Fruit fly (Drosophila melanogaster) whole organism, embryonic: ENCODE results near the gene CG14196.

Experiments used
- Aef1 ChIP-seq: fragments of 200-800 bp; sonication (Bioruptor generic); IDR thresholded peaks from 3 replicates; pipeline ENCODE4 v1.3.6; 2022; ENCODE audit warnings: missing biosample characterization, missing genetic modification characterization
- CG10267 ChIP-seq: fragments of 200-800 bp; sonication (Bioruptor generic); optimal IDR thresholded peaks from 2 replicates; lab custom pipeline; 2018; ENCODE audit warnings: missing biosample characterization, mild to moderate bottlenecking, missing genetic modification characterization, moderate library complexity
- CG10654 ChIP-seq: fragments of 200-800 bp; sonication (Bioruptor generic); optimal IDR thresholded peaks from 2 replicates; lab custom pipeline; 2016; ENCODE audit warnings: missing biosample characterization, missing genetic modification characterization
- CG1233 ChIP-seq: fragments of 200-800 bp; sonication (Bioruptor generic); optimal IDR thresholded peaks from 4 replicates; lab custom pipeline; 2018; ENCODE audit warnings: missing biosample characterization, mild to moderate bottlenecking, missing genetic modification characterization
- CG14441 ChIP-seq: fragments of 200-800 bp; sonication (Bioruptor generic); IDR thresholded peaks from 2 replicates; pipeline ENCODE4 v1.3.6; 2022; ENCODE audit warnings: missing biosample characterization, missing genetic modification characterization
- CG14667 ChIP-seq: fragments of 200-800 bp; sonication (Bioruptor generic); IDR thresholded peaks from 2 replicates; pipeline ENCODE4 v1.3.6; 2022; ENCODE audit warnings: missing biosample characterization, missing genetic modification characterization
- CG17359 ChIP-seq: fragments of 200-800 bp; sonication (Bioruptor generic); optimal IDR thresholded peaks from 3 replicates; lab custom pipeline; 2018; ENCODE audit warnings: missing biosample characterization, mild to moderate bottlenecking, missing genetic modification characterization, moderate library complexity
- CG17568 ChIP-seq: fragments of 200-800 bp; sonication (Bioruptor generic); optimal IDR thresholded peaks from 2 replicates; lab custom pipeline; 2018; ENCODE audit warnings: missing biosample characterization, mild to moderate bottlenecking, missing genetic modification characterization, moderate library complexity
- CG17612 ChIP-seq: fragments of 200-800 bp; sonication (Bioruptor generic); IDR thresholded peaks from 2 replicates; pipeline ENCODE4 v1.3.6; 2022; ENCODE audit warnings: missing biosample characterization, missing genetic modification characterization
- CG18764 ChIP-seq: fragments of 200-800 bp; sonication (Bioruptor generic); optimal IDR thresholded peaks from 3 replicates; lab custom pipeline; 2016; ENCODE audit warnings: missing biosample characterization, missing genetic modification characterization
- CG31224 ChIP-seq: fragments of 200-800 bp; sonication (Bioruptor generic); IDR thresholded peaks from 2 replicates; pipeline ENCODE4 v1.3.6; 2022; ENCODE audit warnings: missing biosample characterization, missing genetic modification characterization
- CG32532 ChIP-seq: fragments of 200-800 bp; sonication (Bioruptor generic); IDR thresholded peaks from 2 replicates; pipeline ENCODE4 v1.3.6; 2022; ENCODE audit warnings: missing biosample characterization, missing genetic modification characterization
- CG3838 ChIP-seq: fragments of 200-800 bp; sonication (Bioruptor generic); optimal IDR thresholded peaks from 3 replicates; lab custom pipeline; 2016; ENCODE audit warnings: missing biosample characterization, missing genetic modification characterization
- CG5953 ChIP-seq: fragments of 200-800 bp; sonication (Bioruptor generic); IDR thresholded peaks from 2 replicates; pipeline ENCODE4 v1.3.6; 2022; ENCODE audit warnings: missing biosample characterization, missing genetic modification characterization
- CG6254 ChIP-seq: fragments of 200-800 bp; sonication (Bioruptor generic); optimal IDR thresholded peaks from 3 replicates; lab custom pipeline; 2017; ENCODE audit warnings: mild to moderate bottlenecking, missing biosample characterization, missing genetic modification reagents, missing genetic modification characterization
- CG6689 ChIP-seq: fragments of 200-800 bp; sonication (Bioruptor generic); IDR thresholded peaks from 2 replicates; pipeline ENCODE4 v1.3.6; 2022; ENCODE audit warnings: missing biosample characterization, missing genetic modification characterization
- CG7786 ChIP-seq: fragments of 200-800 bp; sonication (Bioruptor generic); optimal IDR thresholded peaks from 2 replicates; lab custom pipeline; 2016; ENCODE audit warnings: missing biosample characterization, missing genetic modification characterization
- CG8290 ChIP-seq, 3 experiments: fragments of 200-800 bp; sonication (Bioruptor generic); optimal IDR thresholded peaks; 2 replicates each; lab custom pipeline; 2016 to 2019; ENCODE audit warnings: missing biosample characterization in 3 of 3, missing genetic modification characterization in 3 of 3, mild to moderate bottlenecking in 2 of 3, moderate library complexity in 1 of 3
- CG9437 ChIP-seq: fragments of 200-800 bp; sonication (Bioruptor generic); optimal IDR thresholded peaks from 2 replicates; lab custom pipeline; 2018; ENCODE audit warnings: missing biosample characterization, mild to moderate bottlenecking, missing genetic modification characterization
- CkIIα-i1 ChIP-seq: fragments of 200-800 bp; sonication (Bioruptor generic); IDR thresholded peaks from 2 replicates; pipeline ENCODE4 v1.3.6; 2022; ENCODE audit warnings: missing biosample characterization, missing genetic modification characterization
- Doc2 ChIP-seq: fragments of 200-800 bp; sonication (Bioruptor generic); IDR thresholded peaks from 2 replicates; pipeline ENCODE4 v1.3.6; 2022; ENCODE audit warnings: missing biosample characterization, missing genetic modification characterization
- H15 ChIP-seq: fragments of 200-800 bp; sonication (Bioruptor generic); IDR thresholded peaks from 3 replicates; pipeline ENCODE4 v1.3.6; 2022; ENCODE audit warnings: missing biosample characterization, missing genetic modification characterization
- HLHmδ ChIP-seq: fragments of 200-800 bp; sonication (Bioruptor generic); optimal IDR thresholded peaks from 2 replicates; lab custom pipeline; 2018; ENCODE audit warnings: missing biosample characterization, mild to moderate bottlenecking, missing genetic modification characterization, moderate library complexity
- Hr78 ChIP-seq, 2 experiments: fragments of 200-800 bp in 1 of 2; fragments of >200 bp in 1 of 2; sonication (Bioruptor generic) in 1 of 2; optimal IDR thresholded peaks; 2 replicates each; lab custom pipeline; 2017 to 2019; ENCODE audit warnings: missing biosample characterization in 2 of 2, missing genetic modification characterization in 2 of 2, mild to moderate bottlenecking in 1 of 2, moderate library complexity in 1 of 2
- Hsf ChIP-seq: fragments of 200-800 bp; sonication (Bioruptor generic); optimal IDR thresholded peaks from 3 replicates; lab custom pipeline; 2016; ENCODE audit warnings: missing biosample characterization, missing genetic modification characterization
- Mrtf ChIP-seq: fragments of 200-800 bp; sonication (Bioruptor generic); IDR thresholded peaks from 3 replicates; pipeline ENCODE4 v1.3.6; 2022; ENCODE audit warnings: missing biosample characterization, missing genetic modification characterization
- NC2α ChIP-seq: fragments of 200-800 bp; sonication (Bioruptor generic); optimal IDR thresholded peaks from 2 replicates; lab custom pipeline; 2016; ENCODE audit warnings: missing biosample characterization, missing genetic modification characterization
- NFAT ChIP-seq: fragments of 200-800 bp; sonication (Bioruptor generic); IDR thresholded peaks from 2 replicates; pipeline ENCODE4 v1.3.6; 2022; ENCODE audit warnings: missing biosample characterization, missing genetic modification characterization
- Nf-YB ChIP-seq: fragments of 200-800 bp; sonication (Bioruptor generic); optimal IDR thresholded peaks from 3 replicates; lab custom pipeline; 2019; ENCODE audit warnings: missing biosample characterization, mild to moderate bottlenecking, missing genetic modification characterization, moderate library complexity
- Nf-YC ChIP-seq: fragments of 200-800 bp; optimal IDR thresholded peaks from 3 replicates; lab custom pipeline; 2019; ENCODE audit warnings: missing biosample characterization, mild to moderate bottlenecking, missing genetic modification characterization, moderate library complexity
- Sin3A ChIP-seq: fragments of >200 bp; optimal IDR thresholded peaks from 2 replicates; lab custom pipeline; 2018
- bbx ChIP-seq: fragments of 200-800 bp; sonication (Bioruptor generic); IDR thresholded peaks from 2 replicates; pipeline ENCODE4 v1.3.6; 2022; ENCODE audit warnings: missing biosample characterization, missing genetic modification characterization; ENCODE audit not compliant: partially characterized antibody
- btn ChIP-seq: fragments of 200-800 bp; sonication (Bioruptor generic); optimal IDR thresholded peaks from 2 replicates; lab custom pipeline; 2016; ENCODE audit warnings: missing biosample characterization, missing genetic modification characterization
- crc ChIP-seq: fragments of 200-800 bp; sonication (Bioruptor generic); optimal IDR thresholded peaks from 2 replicates; lab custom pipeline; 2016; ENCODE audit warnings: missing biosample characterization, missing genetic modification characterization
- danr ChIP-seq: fragments of 200-800 bp; sonication (Bioruptor generic); IDR thresholded peaks from 2 replicates; pipeline ENCODE4 v1.3.6; 2022; ENCODE audit warnings: missing biosample characterization, missing genetic modification characterization
- dm ChIP-seq: fragments of 200-800 bp; sonication (Bioruptor generic); optimal IDR thresholded peaks from 3 replicates; lab custom pipeline; 2016; ENCODE audit warnings: missing biosample characterization, missing genetic modification characterization
- dmrt11E ChIP-seq: fragments of 200-800 bp; sonication (Bioruptor generic); optimal IDR thresholded peaks from 3 replicates; lab custom pipeline; 2018; ENCODE audit warnings: missing biosample characterization, mild to moderate bottlenecking, missing genetic modification characterization, moderate library complexity
- fd96Cb ChIP-seq: fragments of 200-800 bp; sonication (Bioruptor generic); optimal IDR thresholded peaks from 2 replicates; lab custom pipeline; 2018; ENCODE audit warnings: missing biosample characterization, mild to moderate bottlenecking, missing genetic modification characterization, moderate library complexity
- fru ChIP-seq: fragments of >200 bp; optimal IDR thresholded peaks from 2 replicates; lab custom pipeline; 2017
- gcm ChIP-seq: fragments of 200-800 bp; sonication (Bioruptor generic); optimal IDR thresholded peaks from 2 replicates; lab custom pipeline; 2019; ENCODE audit warnings: missing biosample characterization, mild to moderate bottlenecking, missing genetic modification characterization, moderate library complexity
- gcm2 ChIP-seq: fragments of 200-800 bp; sonication (Bioruptor generic); optimal IDR thresholded peaks from 2 replicates; lab custom pipeline; 2016; ENCODE audit warnings: missing biosample characterization, missing genetic modification characterization
- h ChIP-seq: fragments of >200 bp; optimal IDR thresholded peaks from 2 replicates; lab custom pipeline; 2017
- her ChIP-seq: fragments of 200-800 bp; sonication (Bioruptor generic); optimal IDR thresholded peaks from 2 replicates; lab custom pipeline; 2016; ENCODE audit warnings: missing biosample characterization, missing genetic modification characterization
- kni ChIP-seq: fragments of 200-800 bp; sonication (Bioruptor generic); optimal IDR thresholded peaks from 3 replicates; lab custom pipeline; 2017; ENCODE audit warnings: mild to moderate bottlenecking, missing biosample characterization, missing genetic modification reagents, missing genetic modification characterization
- pita ChIP-seq: fragments of 200-800 bp; sonication (Bioruptor generic); optimal IDR thresholded peaks from 2 replicates; lab custom pipeline; 2017; ENCODE audit warnings: missing biosample characterization, mild to moderate bottlenecking, missing genetic modification characterization
- pnt ChIP-seq: fragments of 200-800 bp; sonication (Bioruptor generic); optimal IDR thresholded peaks from 3 replicates; lab custom pipeline; 2016; ENCODE audit warnings: missing biosample characterization, missing genetic modification characterization
- pros ChIP-seq: fragments of 200-800 bp; sonication (Bioruptor generic); optimal IDR thresholded peaks from 3 replicates; lab custom pipeline; 2019; ENCODE audit warnings: missing biosample characterization, mild to moderate bottlenecking, missing genetic modification characterization, moderate library complexity
- sim ChIP-seq: fragments of 200-800 bp; sonication (Bioruptor generic); IDR thresholded peaks from 2 replicates; pipeline ENCODE4 v1.3.6; 2022; ENCODE audit warnings: missing biosample characterization, missing genetic modification characterization
- sug ChIP-seq: fragments of 200-800 bp; optimal IDR thresholded peaks from 2 replicates; lab custom pipeline; 2019; ENCODE audit warnings: missing biosample characterization, mild to moderate bottlenecking, missing genetic modification characterization, moderate library complexity
- tx ChIP-seq: fragments of 200-800 bp; sonication (Bioruptor generic); optimal IDR thresholded peaks from 2 replicates; lab custom pipeline; 2016; ENCODE audit warnings: missing biosample characterization, missing genetic modification characterization
- vfl ChIP-seq: fragments of 200-800 bp; sonication (Bioruptor generic); optimal IDR thresholded peaks from 2 replicates; lab custom pipeline; 2016; ENCODE audit warnings: missing biosample characterization, missing genetic modification characterization
- zf30C ChIP-seq: fragments of 200-800 bp; sonication (Bioruptor generic); optimal IDR thresholded peaks from 3 replicates; lab custom pipeline; 2018; ENCODE audit warnings: missing biosample characterization, mild to moderate bottlenecking, missing genetic modification characterization
- zfh2 ChIP-seq: fragments of 200-800 bp; sonication (Bioruptor generic); optimal IDR thresholded peaks from 2 replicates; lab custom pipeline; 2016; ENCODE audit warnings: missing biosample characterization, missing genetic modification characterization

The CG14196 gene

DNA sequence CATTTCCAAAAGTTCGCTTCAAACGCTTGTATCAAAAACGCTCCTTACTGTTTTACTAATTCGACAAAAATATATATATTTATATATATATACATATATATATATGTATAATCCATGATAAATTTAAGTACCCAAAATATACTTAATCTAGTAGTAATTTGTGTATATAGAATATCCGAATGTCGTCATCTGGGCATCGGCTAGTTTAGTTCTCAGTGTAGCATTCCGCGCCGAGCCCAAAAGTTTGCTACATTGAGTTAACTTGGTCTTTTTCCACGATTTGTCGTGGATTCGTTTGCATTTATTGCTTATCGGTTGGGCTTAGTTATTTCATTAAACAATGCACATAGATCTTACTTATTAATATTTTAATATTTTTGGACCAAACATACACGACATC is 39.6 kb upstream of the CG14196 start (continued):
- TF ChIP-seq gcm2 (GFP tag; lab: Kevin White, UChicago), result no peak
- no peak for TF ChIP-seq Doc2
- TF ChIP-seq CG18764 (GFP tag; lab: Kevin White, UChicago), result no peak
- no peak for TF ChIP-seq gcm (GFP tag; lab: Kevin White, UChicago)
- TF ChIP-seq zf30C (GFP tag; lab: Kevin White, UChicago), result peak; percentile 66
- TF ChIP-seq CG9437, result no peak
- TF ChIP-seq pros, result no peak
- no peak for TF ChIP-seq CG8290 (GFP tag; optimal IDR thresholded peaks at IDR 0.05; lab: Kevin White, UChicago)
- TF ChIP-seq CG8290 (tag; optimal IDR thresholded peaks at IDR 0.05; lab: Kevin White, UChicago), result peak in 1 of 2 experiments; percentile 59
- TF ChIP-seq CG10654, result peak; percentile 6
- TF ChIP-seq CkIIα-i1 (GFP tag; lab: Robert Waterston, UW), result no peak
- TF ChIP-seq CG5953 (GFP tag; lab: Robert Waterston, UW), result no peak
- TF ChIP-seq Mrtf (GFP tag; lab: Robert Waterston, UW), result no peak
- no peak for TF ChIP-seq h (lab: Kevin White, UChicago)
- no peak for TF ChIP-seq her
- no peak for TF ChIP-seq sim
- TF ChIP-seq kni (GFP tag; lab: Kevin White, UChicago), result no peak
- peak; percentile 51 for TF ChIP-seq CG17359 (tag; lab: Kevin White, UChicago)
- no peak for TF ChIP-seq H15 (GFP tag; lab: Robert Waterston, UW)
- no peak for TF ChIP-seq btn (GFP tag; lab: Kevin White, UChicago)
- TF ChIP-seq sug (tag; lab: Kevin White, UChicago), result no peak
- no peak for TF ChIP-seq Nf-YC (tag; lab: Kevin White, UChicago)
- no peak for TF ChIP-seq CG10267
- no peak for TF ChIP-seq CG7786 (GFP tag; lab: Kevin White, UChicago)
- TF ChIP-seq CG14667 (GFP tag; lab: Robert Waterston, UW), result no peak
- TF ChIP-seq Sin3A (lab: Kevin White, UChicago), result no peak
- no peak for TF ChIP-seq CG31224
- no peak for TF ChIP-seq NC2α (GFP tag; lab: Kevin White, UChicago)
- TF ChIP-seq crc (GFP tag; lab: Kevin White, UChicago), result no peak
- peak; percentile 9 for TF ChIP-seq CG6254 (GFP tag; lab: Kevin White, UChicago)
- TF ChIP-seq tx (GFP tag; lab: Kevin White, UChicago), result no peak
- TF ChIP-seq bbx (GFP tag; lab: Robert Waterston, UW), result no peak
- TF ChIP-seq pnt, result no peak
- TF ChIP-seq CG6689 (GFP tag; lab: Robert Waterston, UW), result no peak
- TF ChIP-seq HLHmδ, result no peak
- TF ChIP-seq Hr78 (GFP tag; optimal IDR thresholded peaks at IDR 0.05; lab: Kevin White, UChicago), result no peak
- TF ChIP-seq dmrt11E, result no peak
- peak; percentile 63; the same call in 1 of the 2 replicates for TF ChIP-seq CG14441 (GFP tag; lab: Robert Waterston, UW)
- TF ChIP-seq CG17612 (GFP tag; lab: Robert Waterston, UW), result no peak
- TF ChIP-seq CG1233 (GFP tag; lab: Kevin White, UChicago), result no peak
- TF ChIP-seq danr (GFP tag; lab: Robert Waterston, UW), result no peak
- no peak for TF ChIP-seq pita (GFP tag; lab: Kevin White, UChicago)
- no peak for TF ChIP-seq CG17568 (GFP tag; lab: Kevin White, UChicago)
- no peak for TF ChIP-seq dm (GFP tag; lab: Kevin White, UChicago)
- TF ChIP-seq zfh2 (GFP tag; lab: Kevin White, UChicago), result no peak
- TF ChIP-seq fd96Cb, result peak; percentile 8
- no peak for TF ChIP-seq fru (lab: Kevin White, UChicago)
- peak; percentile 24; the same call in 1 of the 2 replicates for TF ChIP-seq NFAT
- no peak for TF ChIP-seq vfl (GFP tag; lab: Kevin White, UChicago)
- TF ChIP-seq CG3838, result no peak
- peak; percentile 63; the same call in 1 of the 2 replicates for TF ChIP-seq CG32532 (GFP tag; lab: Robert Waterston, UW)
- peak; percentile 17; the same call in 1 of the 3 replicates for TF ChIP-seq Aef1 (GFP tag; lab: Robert Waterston, UW)
- no peak for TF ChIP-seq Nf-YB (GFP tag; lab: Kevin White, UChicago)
- TF ChIP-seq Hsf (GFP tag; lab: Kevin White, UChicago), result no peak
